Worm (Caenorhabditis elegans): ENCODE measurements around the gene F21D5.7.

Gene F21D5.7

DNA sequence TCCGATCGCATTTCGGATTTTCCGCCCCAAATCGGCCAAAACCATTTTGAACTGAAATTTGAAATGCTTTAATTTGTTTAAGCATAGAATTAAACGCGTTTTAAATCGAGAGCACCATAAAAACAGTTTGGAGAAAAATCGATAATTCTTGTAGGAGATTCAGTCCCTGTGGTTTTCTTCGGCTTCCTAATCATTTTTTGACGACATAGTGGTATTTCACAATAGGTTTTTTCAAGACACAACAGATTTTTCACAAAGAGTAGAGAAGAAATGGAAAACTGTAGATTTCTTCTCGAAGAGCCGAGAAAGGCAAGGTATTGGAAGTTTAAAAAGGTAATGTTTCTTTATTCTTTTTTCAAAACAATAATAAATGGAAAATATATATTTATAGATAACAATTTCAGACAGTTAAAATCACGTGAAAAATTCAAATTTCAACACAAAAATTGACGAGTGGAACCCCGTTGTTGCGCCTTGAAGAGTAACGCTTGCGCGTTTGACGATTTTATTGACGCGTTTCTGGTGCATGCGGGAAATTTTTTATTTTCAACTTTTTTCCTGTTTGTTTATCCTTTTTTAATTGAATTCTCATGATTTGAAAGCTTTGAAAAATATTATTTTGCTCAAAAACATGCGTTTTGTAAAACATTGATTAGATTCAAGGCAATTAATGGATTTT is at the start of gene F21D5.7 (continued):
- TF ChIP-seq sox-4 (tag; optimal IDR thresholded peaks at IDR 0.05) (peak; percentile 23), ceh-88 (GFP tag; IDR thresholded peaks at IDR 0.05) (peak; percentile 36; the same call in 1 of the 2 replicates), nhr-85 (tag) (peak; percentile 89), nhr-90 (tag; optimal IDR thresholded peaks at IDR 0.05; ENCODE audit: poor library complexity) (peak; percentile 86), lin-35 (GFP tag; optimal IDR thresholded peaks at IDR 0.05) (peak; percentile 85 to 91), unc-130 (tag; optimal IDR thresholded peaks at IDR 0.05) (peak; percentile 60), mef-2 (tag; optimal IDR thresholded peaks at IDR 0.05) (no peak), ceh-90 (tag; optimal IDR thresholded peaks at IDR 0.05) (no peak), skn-1 (tag; optimal IDR thresholded peaks at IDR 0.05) (peak; percentile 82), tlp-1 (tag; optimal IDR thresholded peaks at IDR 0.05) (no peak), blmp-1 (tag; optimal IDR thresholded peaks at IDR 0.05) (peak; percentile 37), hpl-2 (GFP tag; optimal IDR thresholded peaks at IDR 0.05) (peak; percentile 33), unc-98 (GFP tag; IDR thresholded peaks at IDR 0.05) (no peak), egl-13 (tag; optimal IDR thresholded peaks at IDR 0.05) (peak; percentile 66), alr-1 (tag; optimal IDR thresholded peaks at IDR 0.05; ENCODE audit: borderline replicate concordance) (no peak), xbp-1 (tag; optimal IDR thresholded peaks at IDR 0.05) (peak; percentile 84), tbx-2 (tag; optimal IDR thresholded peaks at IDR 0.05) (peak; percentile 83), nhr-28 (tag; optimal IDR thresholded peaks at IDR 0.05) (no peak), pax-3 (tag; optimal IDR thresholded peaks at IDR 0.05) (no peak), unc-62 (GFP tag; optimal IDR thresholded peaks at IDR 0.05) (no peak), C04F5.9 (tag; optimal IDR thresholded peaks at IDR 0.05) (peak; percentile 62), F16B12.6 (tag; optimal IDR thresholded peaks at IDR 0.05) (peak; percentile 51), fkh-4 (tag; optimal IDR thresholded peaks at IDR 0.05; ENCODE audit: borderline replicate concordance) (no peak), ztf-4 (tag; optimal IDR thresholded peaks at IDR 0.05) (peak; percentile 33), snu-23 (GFP tag; optimal IDR thresholded peaks at IDR 0.05) (peak; percentile 87), isw-1 (GFP tag; IDR thresholded peaks at IDR 0.05) (peak; percentile 68), ama-1 (optimal IDR thresholded peaks at IDR 0.05) (no peak), nhr-77 (tag; optimal IDR thresholded peaks at IDR 0.05) (peak; percentile 56), C16A3.4 (tag; optimal IDR thresholded peaks at IDR 0.05) (peak; percentile 67), ets-5 (GFP tag; IDR thresholded peaks at IDR 0.05) (no peak), irx-1 (tag; optimal IDR thresholded peaks at IDR 0.05) (peak; percentile 80), lin-13 (GFP tag; optimal IDR thresholded peaks at IDR 0.05) (peak; percentile 72), C34B4.2 (tag; optimal IDR thresholded peaks at IDR 0.05) (no peak), lin-15B (tag; optimal IDR thresholded peaks at IDR 0.05) (peak; percentile 65)

DNA sequence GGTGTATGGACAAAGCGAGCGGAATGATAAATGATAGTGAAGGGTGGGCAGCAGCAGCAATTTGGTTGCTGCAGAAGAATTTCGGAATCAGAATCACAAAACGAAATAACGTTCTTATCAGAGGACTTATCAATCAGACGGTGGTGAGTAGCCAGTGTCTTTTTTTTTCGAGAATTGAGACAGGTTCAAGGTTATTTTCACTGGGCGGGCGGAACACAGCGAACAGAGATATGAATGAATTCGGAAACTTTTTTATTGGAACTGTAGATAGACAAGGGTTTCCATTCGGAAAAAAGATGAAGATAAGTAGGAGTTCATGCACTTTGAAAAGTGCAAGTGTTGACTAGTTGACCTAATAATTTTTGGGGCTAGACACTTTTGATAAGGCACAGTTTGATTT is 49.7 kb upstream of the F21D5.7 start:
- TF ChIP-seq swsn-7 (tag; optimal IDR thresholded peaks at IDR 0.05): no peak
- no peak for TF ChIP-seq ets-5 (GFP tag; IDR thresholded peaks at IDR 0.05)
- TF ChIP-seq tlp-1 (tag; optimal IDR thresholded peaks at IDR 0.05): no peak
- TF ChIP-seq efl-1 (optimal IDR thresholded peaks at IDR 0.05): no peak
- TF ChIP-seq efl-1 (GFP tag; optimal IDR thresholded peaks at IDR 0.05 in 1 of 2): peak in 1 of 2 experiments; percentile 17
- peak in 4 of 6 experiments; percentile 36 to 87 (median 82) for TF ChIP-seq elt-3 (tag; optimal IDR thresholded peaks at IDR 0.05)
- TF ChIP-seq skn-1 (tag; optimal IDR thresholded peaks at IDR 0.05): no peak
- peak; percentile 56 for TF ChIP-seq lin-14 (GFP tag; optimal IDR thresholded peaks at IDR 0.05)
- TF ChIP-seq lin-39 (tag; optimal IDR thresholded peaks at IDR 0.05): no peak
- peak; percentile 71 for TF ChIP-seq blmp-1 (tag; optimal IDR thresholded peaks at IDR 0.05)

DNA sequence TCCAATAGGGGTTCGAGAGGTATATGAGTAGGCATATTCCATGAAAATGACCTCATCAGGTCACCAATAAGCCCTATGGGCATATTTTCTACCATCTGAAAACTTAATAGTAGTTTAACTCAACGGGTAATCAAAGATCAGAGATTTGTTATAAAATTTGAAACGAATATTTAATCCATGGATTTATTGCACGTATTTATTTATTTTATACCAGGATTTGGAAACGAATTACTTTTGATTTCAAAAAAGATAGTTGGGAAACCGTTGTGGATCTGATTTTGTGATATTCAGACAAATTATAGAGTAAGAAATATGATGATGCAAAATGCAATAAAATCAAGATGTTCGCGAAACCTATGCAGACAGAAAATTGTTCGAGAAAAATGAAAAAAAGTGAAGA is 49.3 kb upstream of the F21D5.7 start, which contains the start of gene C33D9.3:
Gene C33D9.3 (minus strand): TSS at position 101 of the 400 bp plus-strand sequence.
- TF ChIP-seq unc-98 (GFP tag; IDR thresholded peaks at IDR 0.05): no peak
- TF ChIP-seq nhr-19 (GFP tag; conservative IDR thresholded peaks at IDR 0.05): no peak

All from whole organism, L1 larva.